Fruit fly (Drosophila melanogaster): Measurements from ENCODE around the gene CG42688.

dm6 chr2L:19204546-19204945 is 21.9 kb upstream of the CG42688 start:
- TF ChIP-seq Ets96B (tag; optimal IDR thresholded peaks at IDR 0.05) (no peak), Eip93F (GFP tag; optimal IDR thresholded peaks at IDR 0.05) (no peak), CG3919 (GFP tag; optimal IDR thresholded peaks at IDR 0.05) (no peak), cyc (GFP tag; optimal IDR thresholded peaks at IDR 0.05) (no peak), pdm3 (GFP tag; optimal IDR thresholded peaks at IDR 0.05) (no peak), CG6854 (GFP tag; optimal IDR thresholded peaks at IDR 0.05) (no peak), CG15336 (GFP tag; IDR thresholded peaks at IDR 0.05) (no peak), Ets21C (GFP tag; optimal IDR thresholded peaks at IDR 0.05) (no peak), CG3032 (tag; optimal IDR thresholded peaks at IDR 0.05) (no peak), vri (GFP tag; optimal IDR thresholded peaks at IDR 0.05) (no peak), Eip75B (GFP tag; optimal IDR thresholded peaks at IDR 0.05) (no peak), CG9139 (GFP tag; optimal IDR thresholded peaks at IDR 0.05) (no peak), CG32006 (GFP tag; optimal IDR thresholded peaks at IDR 0.05) (no peak), OdsH (GFP tag; optimal IDR thresholded peaks at IDR 0.05) (no peak)
